Fruit fly (Drosophila melanogaster) Kc167 (cell line): ENCODE results near the gene CG8516.

Experiments
- Myc ChIP-seq: fragments of >200 bp; optimal IDR thresholded peaks from 2 replicates; lab custom pipeline; 2017; ENCODE audit warnings: missing external identifiers
- Sin3A ChIP-seq: fragments of >200 bp; optimal IDR thresholded peaks from 2 replicates; lab custom pipeline; 2018; ENCODE audit warnings: missing external identifiers
- psq ChIP-seq: fragments of >200 bp; optimal IDR thresholded peaks from 2 replicates; lab custom pipeline; 2017; ENCODE audit warnings: missing external identifiers

- TF ChIP-seq psq (lab: Kevin White, UChicago) (no peak), Sin3A (lab: Kevin White, UChicago) (no peak), Myc (no peak)
Observed at dm6 chr3R:9747272-9747874, 45.7 kb upstream of the CG8516 start, which contains the start of gene CG12948.
